Worm (Caenorhabditis elegans) whole organism, L2 larva: Measurements from ENCODE around the gene Y62F5A.9.

Experiments
- R02D3.7 ChIP-seq: fragments of 150-350 bp; optimal IDR thresholded peaks from 2 replicates; lab custom pipeline; 2014; ENCODE audit warnings: missing biosample characterization, missing genetic modification characterization
- fos-1 ChIP-seq: fragments of 150-350 bp; optimal IDR thresholded peaks from 2 replicates; lab custom pipeline; 2014; ENCODE audit warnings: missing biosample characterization, missing genetic modification characterization
- ztf-11 ChIP-seq: sonication (generic microtip); optimal IDR thresholded peaks from 2 replicates; lab custom pipeline; 2017; ENCODE audit warnings: missing biosample characterization, missing genetic modification characterization

- TF ChIP-seq fos-1 (tag; lab: Kevin White, UChicago), result no peak
- TF ChIP-seq R02D3.7, result no peak
- no peak for TF ChIP-seq ztf-11 (tag; lab: Kevin White, UChicago)
Measured at ce11 chrII:11545952-11546325, 7.3 kb upstream of the Y62F5A.9 start.
